Worm (Caenorhabditis elegans) whole organism, mixed stage, embryonic: ENCODE data around the gene syd-9.

Experiments
- blmp-1 ChIP-seq: fragments of 150-350 bp; optimal IDR thresholded peaks from 2 replicates; lab custom pipeline; 2014; ENCODE audit warnings: missing biosample characterization, missing genetic modification characterization
- cnd-1 ChIP-seq: fragments of 200-800 bp; sonication (Bioruptor generic); optimal IDR thresholded peaks from 2 replicates; lab custom pipeline; 2018; ENCODE audit warnings: mild to moderate bottlenecking, missing genetic modification characterization, missing compliant biosample characterization
- ham-2 ChIP-seq: fragments of 200-800 bp; sonication (Bioruptor generic); optimal IDR thresholded peaks from 2 replicates; lab custom pipeline; 2018; ENCODE audit warnings: mild to moderate bottlenecking, missing genetic modification characterization, missing compliant biosample characterization
- nhr-12 ChIP-seq: fragments of 150-350 bp; optimal IDR thresholded peaks from 2 replicates; lab custom pipeline; 2014; ENCODE audit warnings: missing biosample characterization, missing genetic modification characterization
- nhr-28 ChIP-seq: fragments of 150-350 bp; optimal IDR thresholded peaks from 2 replicates; lab custom pipeline; 2014; ENCODE audit warnings: missing biosample characterization, missing genetic modification characterization
- nhr-76 ChIP-seq: sonication (generic microtip); optimal IDR thresholded peaks from 2 replicates; lab custom pipeline; 2017; ENCODE audit warnings: missing biosample characterization, missing genetic modification characterization
- snpc-4 ChIP-seq: fragments of 150-350 bp; optimal IDR thresholded peaks from 2 replicates; lab custom pipeline; 2014; ENCODE audit warnings: missing biosample characterization, missing genetic modification characterization
- unc-62 ChIP-seq: fragments of 150-350 bp; optimal IDR thresholded peaks from 2 replicates; lab custom pipeline; 2014; ENCODE audit warnings: missing biosample characterization, missing genetic modification reagents, missing genetic modification characterization

- TF ChIP-seq blmp-1 (tag; lab: Kevin White, UChicago) (no peak), ham-2 (GFP tag; lab: Kevin White, UChicago) (peak; percentile 76), unc-62 (GFP tag; lab: Kevin White, UChicago) (peak; percentile 78), nhr-28 (tag; lab: Kevin White, UChicago) (no peak), nhr-12 (tag; lab: Kevin White, UChicago) (no peak), snpc-4 (tag; lab: Kevin White, UChicago) (no peak), cnd-1 (tag; lab: Kevin White, UChicago) (peak; percentile 11), nhr-76 (tag; lab: Kevin White, UChicago) (no peak)
Measured at ce11 chrX:7264591-7265306, 46.9 kb downstream of the syd-9 start.
